Fruit fly (Drosophila melanogaster) whole organism, embryonic: ENCODE data around the gene CG13616.

Experiments
- Abd-B ChIP-seq: fragments of 200-800 bp; sonication (Bioruptor generic); optimal IDR thresholded peaks from 2 replicates; lab custom pipeline; 2018; ENCODE audit warnings: missing biosample characterization, mild to moderate bottlenecking, missing genetic modification characterization, moderate library complexity
- B-H1 ChIP-seq: fragments of 200-800 bp; sonication (Bioruptor generic); IDR thresholded peaks from 3 replicates; pipeline ENCODE4 v1.3.6; 2022; ENCODE audit warnings: missing biosample characterization, missing genetic modification characterization
- CG1024 ChIP-seq: fragments of 200-800 bp; sonication (Bioruptor generic); IDR thresholded peaks from 2 replicates; pipeline ENCODE4 v1.3.6; 2022; ENCODE audit warnings: missing biosample characterization, missing genetic modification characterization
- CG11398 ChIP-seq: fragments of 200-800 bp; sonication (Bioruptor generic); optimal IDR thresholded peaks from 2 replicates; lab custom pipeline; 2016; ENCODE audit warnings: missing biosample characterization, missing genetic modification characterization
- CG11560 ChIP-seq: fragments of 200-800 bp; sonication (Bioruptor generic); IDR thresholded peaks from 3 replicates; pipeline ENCODE4 v1.3.6; 2022; ENCODE audit warnings: missing biosample characterization, missing genetic modification characterization
- CG12391 ChIP-seq: fragments of 200-800 bp; sonication (Bioruptor generic); optimal IDR thresholded peaks from 3 replicates; lab custom pipeline; 2018; ENCODE audit warnings: missing biosample characterization, mild to moderate bottlenecking, missing genetic modification characterization, moderate library complexity
- CG13287 ChIP-seq: fragments of 200-800 bp; sonication (Bioruptor generic); IDR thresholded peaks from 2 replicates; pipeline ENCODE4 v1.3.6; 2022; ENCODE audit warnings: missing biosample characterization, missing genetic modification characterization; ENCODE audit not compliant: partially characterized antibody
- CG14014 ChIP-seq: fragments of 200-800 bp; sonication (Bioruptor generic); IDR thresholded peaks from 2 replicates; pipeline ENCODE4 v1.3.6; 2022; ENCODE audit warnings: missing biosample characterization, missing genetic modification characterization
- CG15601 ChIP-seq: fragments of 200-800 bp; sonication (Bioruptor generic); optimal IDR thresholded peaks from 3 replicates; lab custom pipeline; 2019; ENCODE audit warnings: missing biosample characterization, mild to moderate bottlenecking, missing genetic modification characterization, moderate library complexity
- CG17186 ChIP-seq: fragments of 200-800 bp; sonication (Bioruptor generic); optimal IDR thresholded peaks from 3 replicates; lab custom pipeline; 2017; ENCODE audit warnings: missing biosample characterization, missing genetic modification reagents, missing genetic modification characterization
- CG17328 ChIP-seq: fragments of 200-800 bp; sonication (Bioruptor generic); IDR thresholded peaks from 2 replicates; pipeline ENCODE4 v1.3.6; 2022; ENCODE audit warnings: missing biosample characterization, missing genetic modification characterization
- CG17912 ChIP-seq: fragments of 200-800 bp; sonication (Bioruptor generic); optimal IDR thresholded peaks from 2 replicates; lab custom pipeline; 2018; ENCODE audit warnings: missing biosample characterization, mild to moderate bottlenecking, missing genetic modification characterization
- CG18011 ChIP-seq: fragments of 200-800 bp; sonication (Bioruptor generic); optimal IDR thresholded peaks from 2 replicates; lab custom pipeline; 2017; ENCODE audit warnings: missing biosample characterization, missing genetic modification characterization, mild to moderate bottlenecking, moderate library complexity, missing genotype
- CG3995 ChIP-seq: fragments of 200-800 bp; sonication (Bioruptor generic); optimal IDR thresholded peaks from 3 replicates; lab custom pipeline; 2016; ENCODE audit warnings: missing biosample characterization, missing genetic modification characterization
- CG6854 ChIP-seq: fragments of 200-800 bp; sonication (Bioruptor generic); optimal IDR thresholded peaks from 3 replicates; lab custom pipeline; 2017; ENCODE audit warnings: missing biosample characterization, mild to moderate bottlenecking, missing genetic modification characterization
- CG7839 ChIP-seq: fragments of 200-800 bp; sonication (Bioruptor generic); optimal IDR thresholded peaks from 3 replicates; lab custom pipeline; 2018; ENCODE audit warnings: missing biosample characterization, mild to moderate bottlenecking, missing genetic modification characterization, moderate library complexity
- CG7987 ChIP-seq: fragments of 200-800 bp; sonication (Bioruptor generic); optimal IDR thresholded peaks from 2 replicates; lab custom pipeline; 2018; ENCODE audit warnings: missing biosample characterization, mild to moderate bottlenecking, missing genetic modification characterization, moderate library complexity
- CG9797 ChIP-seq: fragments of 200-800 bp; sonication (Bioruptor generic); optimal IDR thresholded peaks from 3 replicates; lab custom pipeline; 2018; ENCODE audit warnings: missing biosample characterization, mild to moderate bottlenecking, missing genetic modification characterization
- Dip3 ChIP-seq: fragments of 200-800 bp; sonication (Bioruptor generic); optimal IDR thresholded peaks from 3 replicates; lab custom pipeline; 2016; ENCODE audit warnings: missing biosample characterization, missing genetic modification characterization
- Dref ChIP-seq: fragments of 200-800 bp; sonication (Bioruptor generic); IDR thresholded peaks from 2 replicates; pipeline ENCODE4 v1.3.6; 2022; ENCODE audit warnings: missing biosample characterization, missing genetic modification characterization
- Jarid2 ChIP-seq: fragments of 200-800 bp; sonication (Bioruptor generic); optimal IDR thresholded peaks from 3 replicates; lab custom pipeline; 2017; ENCODE audit warnings: mild to moderate bottlenecking, missing biosample characterization, missing genetic modification reagents, missing genetic modification characterization
- Kr ChIP-seq: fragments of 200-800 bp; sonication (Bioruptor generic); optimal IDR thresholded peaks from 2 replicates; lab custom pipeline; 2017; ENCODE audit warnings: missing biosample characterization, mild to moderate bottlenecking, missing genetic modification characterization
- MBD-R2 ChIP-seq: fragments of 200-800 bp; sonication (Bioruptor generic); IDR thresholded peaks from 2 replicates; pipeline ENCODE4 v1.3.6; 2022; ENCODE audit warnings: missing biosample characterization, missing genetic modification characterization
- MESR4 ChIP-seq: fragments of 200-800 bp; sonication (Bioruptor generic); optimal IDR thresholded peaks from 2 replicates; lab custom pipeline; 2018; ENCODE audit warnings: missing biosample characterization, mild to moderate bottlenecking, missing genetic modification characterization, moderate library complexity
- Myb ChIP-seq: fragments of 200-800 bp; sonication (Bioruptor generic); optimal IDR thresholded peaks from 2 replicates; lab custom pipeline; 2016; ENCODE audit warnings: missing biosample characterization, missing genetic modification characterization
- NFAT ChIP-seq: fragments of 200-800 bp; sonication (Bioruptor generic); IDR thresholded peaks from 2 replicates; pipeline ENCODE4 v1.3.6; 2022; ENCODE audit warnings: missing biosample characterization, missing genetic modification characterization
- PHDP ChIP-seq: fragments of 200-800 bp; sonication (Bioruptor generic); optimal IDR thresholded peaks from 3 replicates; lab custom pipeline; 2018; ENCODE audit warnings: missing biosample characterization, mild to moderate bottlenecking, missing genetic modification characterization, moderate library complexity
- Poxn ChIP-seq: fragments of 200-800 bp; sonication (Bioruptor generic); IDR thresholded peaks from 2 replicates; pipeline ENCODE4 v1.3.6; 2022; ENCODE audit warnings: missing biosample characterization, missing genetic modification characterization
- Taf1 ChIP-seq: fragments of 200-800 bp; sonication (Bioruptor generic); IDR thresholded peaks from 2 replicates; pipeline ENCODE4 v1.3.6; 2022; ENCODE audit warnings: missing biosample characterization, missing genetic modification characterization
- Vsx1 ChIP-seq: fragments of 200-800 bp; sonication (Bioruptor generic); optimal IDR thresholded peaks from 2 replicates; lab custom pipeline; 2017; ENCODE audit warnings: missing biosample characterization, mild to moderate bottlenecking, missing genetic modification characterization, missing genetic modification reagents
- abd-A ChIP-seq: fragments of 200-800 bp; sonication (Bioruptor generic); optimal IDR thresholded peaks from 3 replicates; lab custom pipeline; 2019; ENCODE audit warnings: missing biosample characterization, mild to moderate bottlenecking, missing genetic modification characterization, moderate library complexity
- ara ChIP-seq: fragments of 200-800 bp; sonication (Bioruptor generic); IDR thresholded peaks from 2 replicates; pipeline ENCODE4 v1.3.6; 2022; ENCODE audit warnings: missing biosample characterization, missing genetic modification characterization
- ase ChIP-seq: fragments of 200-800 bp; sonication (Bioruptor generic); IDR thresholded peaks from 3 replicates; pipeline ENCODE4 v1.3.6; 2022; ENCODE audit warnings: missing biosample characterization, missing genetic modification characterization
- ato ChIP-seq: fragments of 200-800 bp; sonication (Bioruptor generic); IDR thresholded peaks from 2 replicates; pipeline ENCODE4 v1.3.6; 2022; ENCODE audit warnings: missing biosample characterization, missing genetic modification characterization; ENCODE audit not compliant: partially characterized antibody
- dmrt11E ChIP-seq: fragments of 200-800 bp; sonication (Bioruptor generic); optimal IDR thresholded peaks from 3 replicates; lab custom pipeline; 2018; ENCODE audit warnings: missing biosample characterization, mild to moderate bottlenecking, missing genetic modification characterization, moderate library complexity
- en ChIP-seq: fragments of 200-800 bp; sonication (Bioruptor generic); optimal IDR thresholded peaks from 2 replicates; lab custom pipeline; 2016; ENCODE audit warnings: missing biosample characterization, missing genetic modification characterization
- exex ChIP-seq: fragments of 200-800 bp; sonication (Bioruptor generic); optimal IDR thresholded peaks from 4 replicates; lab custom pipeline; 2018; ENCODE audit warnings: missing biosample characterization, mild to moderate bottlenecking, missing genetic modification characterization, moderate library complexity
- gcm2 ChIP-seq: fragments of 200-800 bp; sonication (Bioruptor generic); optimal IDR thresholded peaks from 2 replicates; lab custom pipeline; 2016; ENCODE audit warnings: missing biosample characterization, missing genetic modification characterization
- knrl ChIP-seq: fragments of 200-800 bp; sonication (Bioruptor generic); IDR thresholded peaks from 3 replicates; pipeline ENCODE4 v1.3.6; 2022; ENCODE audit warnings: missing biosample characterization, missing genetic modification characterization; ENCODE audit not compliant: partially characterized antibody
- pan ChIP-seq, 4 experiments: fragments of >200 bp in 3 of 4; fragments of 200-800 bp in 1 of 4; sonication (Bioruptor generic) in 1 of 4; optimal IDR thresholded peaks in 3 of 4; IDR thresholded peaks in 1 of 4; 2 replicates each; pipeline versions ENCODE4 v1.3.6 to Lab custom; 2017 to 2022; ENCODE audit warnings: missing biosample characterization in 2 of 4, missing genetic modification characterization in 2 of 4, mixed read lengths in 1 of 4
- phol ChIP-seq: fragments of 200-800 bp; sonication (Bioruptor generic); optimal IDR thresholded peaks from 3 replicates; lab custom pipeline; 2018; ENCODE audit warnings: missing biosample characterization, mild to moderate bottlenecking, missing genetic modification characterization, moderate library complexity
- sd ChIP-seq: fragments of 200-800 bp; sonication (Bioruptor generic); optimal IDR thresholded peaks from 3 replicates; lab custom pipeline; 2018; ENCODE audit warnings: missing biosample characterization, mild to moderate bottlenecking, missing genetic modification characterization, moderate library complexity
- sens ChIP-seq: fragments of 200-800 bp; sonication (Bioruptor generic); peaks from one replicate; lab custom pipeline; 2016; ENCODE audit warnings: missing biosample characterization, missing genetic modification characterization
- seq ChIP-seq: fragments of 200-800 bp; sonication (Bioruptor generic); IDR thresholded peaks from 2 replicates; pipeline ENCODE4 v1.3.6; 2022; ENCODE audit warnings: missing biosample characterization, missing genetic modification characterization
- tgo ChIP-seq: fragments of 200-800 bp; sonication (Bioruptor generic); IDR thresholded peaks from 3 replicates; pipeline ENCODE4 v1.3.6; 2022; ENCODE audit warnings: missing biosample characterization, missing genetic modification characterization
- ttk ChIP-seq: fragments of 200-800 bp; sonication (Bioruptor generic); IDR thresholded peaks from 2 replicates; pipeline ENCODE4 v2.1.2; 2022; ENCODE audit warnings: missing biosample characterization, missing genetic modification characterization
- vvl ChIP-seq: fragments of 200-800 bp; sonication (Bioruptor generic); IDR thresholded peaks from 2 replicates; pipeline ENCODE4 v1.3.6; 2022; ENCODE audit warnings: missing biosample characterization, missing genetic modification characterization
- z ChIP-seq: fragments of 200-800 bp; sonication (Bioruptor generic); IDR thresholded peaks from 3 replicates; pipeline ENCODE4 v1.3.6; 2022; ENCODE audit warnings: missing biosample characterization, missing genetic modification characterization
- zen ChIP-seq: fragments of 200-800 bp; sonication (Bioruptor generic); optimal IDR thresholded peaks from 3 replicates; lab custom pipeline; 2018; ENCODE audit warnings: missing biosample characterization, mild to moderate bottlenecking, missing genetic modification characterization, moderate library complexity
- zfh1 ChIP-seq: fragments of 200-800 bp; sonication (Bioruptor generic); IDR thresholded peaks from 3 replicates; pipeline ENCODE4 v1.3.6; 2022; ENCODE audit warnings: missing biosample characterization, missing genetic modification characterization

Gene CG13616

DNA sequence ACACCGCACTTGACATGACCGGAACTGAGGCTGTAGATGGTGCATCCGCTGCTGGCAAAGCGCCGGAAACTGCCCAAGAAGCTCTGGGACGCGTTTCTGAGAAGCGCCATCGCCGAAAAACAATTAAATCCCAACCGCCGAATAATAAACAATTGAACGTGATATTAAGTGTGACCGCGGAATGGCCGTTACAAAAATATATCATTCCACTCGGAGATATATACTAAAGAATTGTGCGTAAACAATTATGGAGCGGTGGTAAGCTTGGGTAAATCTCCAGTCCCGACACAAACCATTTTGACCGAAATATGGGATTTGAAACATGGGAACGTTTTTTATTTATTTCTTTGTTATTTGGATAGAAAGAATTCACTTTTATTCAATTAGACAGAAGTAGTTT lies 32.7 kb upstream of the CG13616 start, which contains the start of gene CG18528 (continued):
- TF ChIP-seq PHDP (no peak), Taf1 (GFP tag; lab: Robert Waterston, UW) (no peak), MBD-R2 (peak; percentile 80), MESR4 (GFP tag; lab: Kevin White, UChicago) (peak; percentile 17), CG6854 (GFP tag; lab: Kevin White, UChicago) (no peak), vvl (GFP tag; lab: Robert Waterston, UW) (0 out of 2 replicates have a peak, but pooled peaks have one; percentile 10), CG11560 (tag; lab: Robert Waterston, UW) (peak; percentile 54; the same call in 1 of the 3 replicates), Vsx1 (GFP tag; lab: Kevin White, UChicago) (no peak), NFAT (GFP tag; lab: Robert Waterston, UW) (no peak), CG17912 (GFP tag; lab: Kevin White, UChicago) (no peak), zfh1 (peak; percentile 31; the same call in 1 of the 3 replicates), CG18011 (no peak), ttk (GFP tag; lab: Robert Waterston, UW) (no peak), ato (GFP tag; lab: Robert Waterston, UW) (no peak), CG12391 (tag; lab: Kevin White, UChicago) (peak; percentile 6), exex (peak; percentile 6), CG17186 (peak; percentile 28), Abd-B (GFP tag; lab: Kevin White, UChicago) (peak; percentile 82), Dip3 (GFP tag; lab: Kevin White, UChicago) (peak; percentile 53), tgo (no peak), CG1024 (GFP tag; lab: Robert Waterston, UW) (no peak), z (GFP tag; lab: Robert Waterston, UW) (no peak), CG17328 (GFP tag; lab: Robert Waterston, UW) (no peak), CG7987 (no peak), Poxn (GFP tag; lab: Robert Waterston, UW) (no peak), B-H1 (GFP tag; lab: Robert Waterston, UW) (no peak), Jarid2 (GFP tag; lab: Kevin White, UChicago) (no peak), ara (no peak), phol (tag; lab: Kevin White, UChicago) (peak; percentile 47), dmrt11E (no peak), zen (tag; lab: Kevin White, UChicago) (peak; percentile 71), Myb (GFP tag; lab: Kevin White, UChicago) (peak; percentile 97), knrl (GFP tag; lab: Robert Waterston, UW) (peak; percentile 15; the same call in 1 of the 3 replicates), gcm2 (GFP tag; lab: Kevin White, UChicago) (no peak), Dref (GFP tag; lab: Robert Waterston, UW) (0 out of 2 replicates have a peak, but pooled peaks have one; percentile 33), seq (GFP tag; lab: Robert Waterston, UW) (peak; percentile 11; the same call in 1 of the 2 replicates), sens (peak; percentile 73), Kr (GFP tag; lab: Kevin White, UChicago) (no peak), sd (no peak), en (GFP tag; lab: Kevin White, UChicago) (no peak), CG14014 (no peak), abd-A (no peak), ase (GFP tag; lab: Robert Waterston, UW) (no peak), CG13287 (GFP tag; lab: Robert Waterston, UW) (peak; percentile 52; the same call in 1 of the 2 replicates), pan (optimal IDR thresholded peaks at IDR 0.05; lab: Kevin White, UChicago) (no peak), pan (GFP tag; optimal IDR thresholded peaks at IDR 0.05 in 1 of 2, IDR thresholded peaks at IDR 0.05 in 1 of 2) (no peak), CG11398 (GFP tag; lab: Kevin White, UChicago) (no peak), CG9797 (GFP tag; lab: Kevin White, UChicago) (peak; percentile 82), CG15601 (no peak), CG7839 (tag; lab: Kevin White, UChicago) (no peak), CG3995 (GFP tag; lab: Kevin White, UChicago) (peak; percentile 71)
